Worm (Caenorhabditis elegans) whole organism, L1 larva: ENCODE results near the gene brap-2.

Source experiments
- F16B12.6 ChIP-seq: fragments of 150-350 bp; optimal IDR thresholded peaks from 2 replicates; lab custom pipeline; 2014; ENCODE audit warnings: missing biosample characterization, missing genetic modification characterization
- aha-1 ChIP-seq: fragments of 150-350 bp; optimal IDR thresholded peaks from 2 replicates; lab custom pipeline; 2014; ENCODE audit warnings: missing biosample characterization, missing genetic modification characterization
- alr-1 ChIP-seq: fragments of 200-800 bp; sonication (Bioruptor generic); optimal IDR thresholded peaks from 2 replicates; lab custom pipeline; 2018; ENCODE audit warnings: borderline replicate concordance, mild to moderate bottlenecking, missing genetic modification characterization, missing compliant biosample characterization
- ama-1 ChIP-seq: fragments of 150-350 bp; optimal IDR thresholded peaks from 2 replicates; lab custom pipeline; 2014
- blmp-1 ChIP-seq: fragments of 150-350 bp; optimal IDR thresholded peaks from 2 replicates; lab custom pipeline; 2014; ENCODE audit warnings: missing biosample characterization, missing genetic modification characterization
- ceh-8 ChIP-seq: fragments of 200-800 bp; sonication (Bioruptor generic); optimal IDR thresholded peaks from 2 replicates; lab custom pipeline; 2018; ENCODE audit warnings: mild to moderate bottlenecking, missing genetic modification characterization, moderate library complexity, missing compliant biosample characterization
- ceh-82 ChIP-seq, 3 experiments: fragments of 150-350 bp in 1 of 3; sonication (generic microtip) in 2 of 3; optimal IDR thresholded peaks; 2 replicates each; lab custom pipeline; 2014 to 2017; ENCODE audit warnings: missing biosample characterization in 3 of 3, missing genetic modification characterization in 3 of 3
- ceh-90 ChIP-seq: sonication (generic microtip); optimal IDR thresholded peaks from 2 replicates; lab custom pipeline; 2016; ENCODE audit warnings: missing genetic modification characterization, missing compliant biosample characterization
- ces-1 ChIP-seq: fragments of 150-350 bp; optimal IDR thresholded peaks from 2 replicates; lab custom pipeline; 2014; ENCODE audit warnings: missing biosample characterization, missing genetic modification reagents, missing genetic modification characterization
- dpl-1 ChIP-seq, 3 experiments: fragments of 150-350 bp in 2 of 3; sonication (generic microtip) in 1 of 3; optimal IDR thresholded peaks; 2 replicates each; lab custom pipeline; 2014 to 2017; ENCODE audit warnings: missing biosample characterization in 3 of 3, missing genetic modification characterization in 3 of 3, missing genetic modification reagents in 3 of 3
- efl-1 ChIP-seq, 4 experiments: fragments of 150-350 bp; optimal IDR thresholded peaks in 3 of 4; peaks in 1 of 4; 1 replicate in 1 of 4; 2 replicates in 3 of 4; lab custom pipeline; 2014; ENCODE audit warnings: missing biosample characterization in 2 of 4, missing genetic modification characterization in 2 of 4, missing genetic modification reagents in 2 of 4
- elt-2 ChIP-seq: sonication (generic microtip); optimal IDR thresholded peaks from 2 replicates; lab custom pipeline; 2016; ENCODE audit warnings: missing genetic modification characterization, mild to moderate bottlenecking, inconsistent platforms, missing compliant biosample characterization, missing genetic modification reagents
- fkh-10 ChIP-seq: sonication (generic microtip); optimal IDR thresholded peaks from 2 replicates; lab custom pipeline; 2017; ENCODE audit warnings: missing biosample characterization, missing genetic modification reagents, missing genetic modification characterization
- grh-1 ChIP-seq: fragments of 200-800 bp; sonication (Bioruptor generic); IDR thresholded peaks from 2 replicates; pipeline ENCODE4 v1.3.6; 2022; ENCODE audit warnings: missing genetic modification reagents, missing genetic modification characterization, missing compliant biosample characterization
- hlh-17 ChIP-seq: fragments of 200-800 bp; sonication (Bioruptor generic); optimal IDR thresholded peaks from 2 replicates; lab custom pipeline; 2018; ENCODE audit warnings: missing genetic modification characterization, mild to moderate bottlenecking, missing compliant biosample characterization, moderate library complexity, borderline replicate concordance
- hlh-4 ChIP-seq: sonication (generic microtip); optimal IDR thresholded peaks from 2 replicates; lab custom pipeline; 2016; ENCODE audit warnings: mild to moderate bottlenecking, missing genetic modification characterization, missing compliant biosample characterization
- hpl-2 ChIP-seq: fragments of 150-350 bp; optimal IDR thresholded peaks from 2 replicates; lab custom pipeline; 2014; ENCODE audit warnings: missing biosample characterization, missing genetic modification reagents, missing genetic modification characterization
- isw-1 ChIP-seq: fragments of 200-800 bp; sonication (Bioruptor generic); IDR thresholded peaks from 2 replicates; pipeline ENCODE4 v1.3.6; 2022; ENCODE audit warnings: missing genetic modification characterization, missing compliant biosample characterization
- jun-1 ChIP-seq: fragments of 150-350 bp; optimal IDR thresholded peaks from 2 replicates; lab custom pipeline; 2014; ENCODE audit warnings: missing biosample characterization, missing genetic modification reagents, missing genetic modification characterization
- lin-13 ChIP-seq: fragments of 150-350 bp; optimal IDR thresholded peaks from 2 replicates; lab custom pipeline; 2014; ENCODE audit warnings: missing biosample characterization, missing genetic modification reagents, missing genetic modification characterization
- lin-15B ChIP-seq: fragments of 150-350 bp; sonication (generic microtip); optimal IDR thresholded peaks from 3 replicates; lab custom pipeline; 2014; ENCODE audit warnings: missing biosample characterization, missing genetic modification characterization
- lin-35 ChIP-seq, 2 experiments: fragments of 150-350 bp; optimal IDR thresholded peaks; 2 replicates each; lab custom pipeline; 2014; ENCODE audit warnings: missing biosample characterization in 2 of 2, missing genetic modification characterization in 2 of 2, missing genetic modification reagents in 2 of 2
- lin-39 ChIP-seq: fragments of 150-350 bp; optimal IDR thresholded peaks from 2 replicates; lab custom pipeline; 2014; ENCODE audit warnings: missing biosample characterization, missing genetic modification reagents, missing genetic modification characterization
- lsy-2 ChIP-seq, 2 experiments: fragments of 150-350 bp; optimal IDR thresholded peaks; 2 replicates each; lab custom pipeline; 2014; ENCODE audit warnings: missing biosample characterization in 2 of 2, missing genetic modification characterization in 2 of 2
- mdl-1 ChIP-seq, 2 experiments: fragments of 150-350 bp; optimal IDR thresholded peaks; 2 replicates each; lab custom pipeline; 2014 to 2017; ENCODE audit warnings: missing biosample characterization in 2 of 2, missing genetic modification characterization in 2 of 2, inconsistent platforms in 1 of 2
- mef-2 ChIP-seq: fragments of 150-350 bp; optimal IDR thresholded peaks from 2 replicates; lab custom pipeline; 2014; ENCODE audit warnings: missing biosample characterization, missing genetic modification characterization
- mep-1 ChIP-seq: fragments of 150-350 bp; optimal IDR thresholded peaks from 2 replicates; lab custom pipeline; 2014; ENCODE audit warnings: missing biosample characterization, missing genetic modification characterization
- nhr-237 ChIP-seq: fragments of 150-350 bp; optimal IDR thresholded peaks from 2 replicates; lab custom pipeline; 2014; ENCODE audit warnings: missing biosample characterization, missing genetic modification characterization
- nhr-47 ChIP-seq: sonication (generic microtip); optimal IDR thresholded peaks from 2 replicates; lab custom pipeline; 2016; ENCODE audit warnings: mild to moderate bottlenecking, missing genetic modification characterization, moderate library complexity, missing compliant biosample characterization
- nhr-71 ChIP-seq: sonication (generic microtip); optimal IDR thresholded peaks from 2 replicates; lab custom pipeline; 2016; ENCODE audit warnings: mild to moderate bottlenecking, missing genetic modification characterization, moderate library complexity, missing compliant biosample characterization
- nhr-77 ChIP-seq: fragments of 150-350 bp; optimal IDR thresholded peaks from 2 replicates; lab custom pipeline; 2014; ENCODE audit warnings: missing biosample characterization, missing genetic modification characterization
- pag-3 ChIP-seq: sonication (generic microtip); optimal IDR thresholded peaks from 2 replicates; lab custom pipeline; 2017; ENCODE audit warnings: missing genetic modification characterization, mild to moderate bottlenecking, missing compliant biosample characterization, antibody characterized with exemption, borderline replicate concordance; ENCODE audit not compliant: insufficient read depth
- rnt-1 ChIP-seq: sonication (generic microtip); optimal IDR thresholded peaks from 2 replicates; lab custom pipeline; 2016; ENCODE audit warnings: mild to moderate bottlenecking, missing genetic modification characterization, moderate library complexity, missing compliant biosample characterization
- skn-1 ChIP-seq: fragments of 150-350 bp; optimal IDR thresholded peaks from 2 replicates; lab custom pipeline; 2014; ENCODE audit warnings: missing biosample characterization, missing genetic modification characterization
- snu-23 ChIP-seq: sonication (generic microtip); optimal IDR thresholded peaks from 2 replicates; lab custom pipeline; 2016; ENCODE audit warnings: missing genetic modification characterization, missing compliant biosample characterization
- sox-4 ChIP-seq: sonication (generic microtip); optimal IDR thresholded peaks from 2 replicates; lab custom pipeline; 2016; ENCODE audit warnings: missing genetic modification characterization, missing compliant biosample characterization
- tbx-2 ChIP-seq: sonication (generic microtip); optimal IDR thresholded peaks from 2 replicates; lab custom pipeline; 2016; ENCODE audit warnings: missing genetic modification characterization, missing compliant biosample characterization
- tlp-1 ChIP-seq: fragments of 150-350 bp; optimal IDR thresholded peaks from 2 replicates; lab custom pipeline; 2014; ENCODE audit warnings: missing biosample characterization, missing genetic modification characterization
- unc-130 ChIP-seq: fragments of 150-350 bp; optimal IDR thresholded peaks from 2 replicates; lab custom pipeline; 2017; ENCODE audit warnings: missing biosample characterization, missing genetic modification characterization, inconsistent platforms
- unc-62 ChIP-seq: fragments of 150-350 bp; optimal IDR thresholded peaks from 2 replicates; lab custom pipeline; 2014; ENCODE audit warnings: missing biosample characterization, missing genetic modification reagents, missing genetic modification characterization
- xbp-1 ChIP-seq: sonication (generic microtip); optimal IDR thresholded peaks from 2 replicates; lab custom pipeline; 2016; ENCODE audit warnings: missing genetic modification characterization, missing compliant biosample characterization
- ztf-4 ChIP-seq: fragments of 150-350 bp; optimal IDR thresholded peaks from 2 replicates; lab custom pipeline; 2014; ENCODE audit warnings: missing biosample characterization, missing genetic modification characterization

The brap-2 gene

DNA sequence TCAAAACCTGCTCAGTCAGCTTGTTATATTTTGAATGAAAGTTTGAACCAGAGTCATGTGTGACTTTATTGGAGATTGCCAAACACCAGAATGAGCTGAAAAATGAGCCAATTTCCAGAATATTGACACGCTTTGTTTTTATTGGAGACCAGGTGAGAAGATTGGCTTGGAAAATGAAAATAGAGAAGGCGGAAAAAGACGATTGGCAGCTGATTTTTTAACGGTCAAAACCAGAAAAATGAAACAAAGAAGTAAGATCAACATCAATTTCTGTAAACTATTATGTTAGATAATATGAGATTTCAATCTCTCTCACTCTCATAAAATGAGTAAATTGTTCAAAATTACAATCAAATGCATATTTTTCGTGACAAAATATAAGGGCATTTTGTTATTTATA, 40.1 kb upstream of the brap-2 start, which contains the start of gene srx-114:
TSS of gene srx-114 (minus strand) at position 101 of the 400 bp plus-strand sequence.
- TF ChIP-seq hlh-17 (GFP tag; lab: Kevin White, UChicago) (no peak), mef-2 (tag; lab: Kevin White, UChicago) (no peak), ama-1 (lab: Kevin White, UChicago) (no peak), elt-2 (tag; lab: Kevin White, UChicago) (no peak), ztf-4 (no peak), fkh-10 (GFP tag; lab: Kevin White, UChicago) (no peak), lin-13 (GFP tag; lab: Kevin White, UChicago) (no peak), isw-1 (no peak), nhr-237 (tag; lab: Kevin White, UChicago) (no peak), lin-39 (tag; lab: Kevin White, UChicago) (no peak), mep-1 (tag; lab: Kevin White, UChicago) (no peak), alr-1 (tag; lab: Kevin White, UChicago) (no peak), pag-3 (no peak), tbx-2 (no peak), unc-62 (GFP tag; lab: Kevin White, UChicago) (no peak), hpl-2 (GFP tag; lab: Kevin White, UChicago) (no peak), jun-1 (tag; lab: Kevin White, UChicago) (no peak), skn-1 (tag; lab: Kevin White, UChicago) (no peak), dpl-1 (GFP tag; optimal IDR thresholded peaks at IDR 0.05; lab: Kevin White, UChicago) (no peak), nhr-77 (no peak)

DNA sequence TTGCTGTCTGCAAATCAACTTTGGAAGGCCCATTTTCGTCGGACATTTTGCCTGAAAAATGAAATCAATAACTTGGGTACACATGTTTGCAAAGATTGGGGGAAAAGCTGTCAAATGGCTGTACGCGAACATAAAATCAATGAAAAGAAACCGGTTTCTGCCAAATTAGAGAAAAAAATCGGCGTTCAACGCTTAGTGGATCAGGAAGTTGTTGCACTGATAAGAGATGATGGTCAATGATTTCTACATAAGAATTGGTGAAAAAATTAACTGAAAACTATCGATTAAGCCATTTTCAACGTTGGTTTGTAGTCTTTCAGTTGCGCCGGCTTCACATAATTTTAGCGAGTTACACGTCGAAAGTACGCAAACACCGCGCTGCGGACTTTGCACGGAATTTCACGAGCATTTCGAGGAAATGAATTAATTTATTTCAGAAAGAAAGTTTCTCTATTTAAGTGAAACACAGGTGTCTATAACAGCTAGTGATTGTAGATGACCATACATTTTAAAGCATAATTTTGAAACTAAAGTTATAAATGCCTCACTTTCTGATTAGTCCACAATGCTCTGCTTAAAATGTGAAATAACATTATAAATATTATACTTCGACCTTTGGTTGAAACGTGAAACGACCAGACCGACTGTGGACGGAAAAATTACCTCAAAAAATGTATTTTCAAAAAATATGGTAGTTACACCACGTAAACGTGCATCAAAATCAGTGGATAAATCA, 36.7 kb upstream of the brap-2 start, which contains the start of the genes F07F6.4 and F07F6.2:
TSS of gene F07F6.4 (minus strand) at position 51 of the 736 bp plus-strand sequence.
TSS of gene F07F6.2 (plus strand) at position 686 of the 736 bp plus-strand sequence.
- TF ChIP-seq ceh-82 (tag; optimal IDR thresholded peaks at IDR 0.05; lab: Kevin White, UChicago) (peak in 1 of 3 experiments; percentile 31), lin-35 (GFP tag; optimal IDR thresholded peaks at IDR 0.05; lab: Kevin White, UChicago) (peak; percentile 44 to 63), efl-1 (optimal IDR thresholded peaks at IDR 0.05; lab: Kevin White, UChicago) (peak; percentile 40 to 55), efl-1 (GFP tag; optimal IDR thresholded peaks at IDR 0.05 in 1 of 2; lab: Kevin White, UChicago) (peak; percentile 56 to 89), nhr-47 (tag; lab: Kevin White, UChicago) (peak; percentile 2), fkh-10 (GFP tag; lab: Kevin White, UChicago) (no peak), alr-1 (tag; lab: Kevin White, UChicago) (no peak), snu-23 (GFP tag; lab: Kevin White, UChicago) (no peak), mdl-1 (tag; optimal IDR thresholded peaks at IDR 0.05; lab: Kevin White, UChicago) (no peak), unc-130 (tag; lab: Kevin White, UChicago) (peak; percentile 53), pag-3 (no peak), ceh-8 (GFP tag; lab: Kevin White, UChicago) (no peak), grh-1 (GFP tag; lab: Robert Waterston, UW) (no peak), lin-15B (tag; lab: Kevin White, UChicago) (no peak), tlp-1 (tag; lab: Kevin White, UChicago) (no peak), nhr-71 (peak; percentile 32), F16B12.6 (tag; lab: Kevin White, UChicago) (peak; percentile 92), lsy-2 (tag; optimal IDR thresholded peaks at IDR 0.05; lab: Kevin White, UChicago) (peak in 1 of 2 experiments; percentile 15), hlh-4 (no peak), ceh-90 (no peak), dpl-1 (GFP tag; optimal IDR thresholded peaks at IDR 0.05; lab: Kevin White, UChicago) (peak; percentile 30 to 64 (median 42)), ces-1 (GFP tag; lab: Kevin White, UChicago) (no peak), blmp-1 (peak; percentile 34), aha-1 (no peak), skn-1 (tag; lab: Kevin White, UChicago) (peak; percentile 19), xbp-1 (peak; percentile 68), sox-4 (tag; lab: Kevin White, UChicago) (no peak), rnt-1 (tag; lab: Kevin White, UChicago) (peak; percentile 20)
